Worm (Caenorhabditis elegans) whole organism, L1 larva: ENCODE results near the gene C42C1.8.

Source experiments
- F16B12.6 ChIP-seq: fragments of 150-350 bp; optimal IDR thresholded peaks from 2 replicates; lab custom pipeline; 2014; ENCODE audit warnings: missing biosample characterization, missing genetic modification characterization
- aha-1 ChIP-seq: fragments of 150-350 bp; optimal IDR thresholded peaks from 2 replicates; lab custom pipeline; 2014; ENCODE audit warnings: missing biosample characterization, missing genetic modification characterization
- aly-2 ChIP-seq: fragments of 150-350 bp; optimal IDR thresholded peaks from 2 replicates; lab custom pipeline; 2014; ENCODE audit warnings: missing biosample characterization, missing genetic modification characterization
- blmp-1 ChIP-seq: fragments of 150-350 bp; optimal IDR thresholded peaks from 2 replicates; lab custom pipeline; 2014; ENCODE audit warnings: missing biosample characterization, missing genetic modification characterization
- ceh-63 ChIP-seq: fragments of 200-800 bp; sonication (Bioruptor generic); optimal IDR thresholded peaks from 2 replicates; lab custom pipeline; 2018; ENCODE audit warnings: mild to moderate bottlenecking, missing genetic modification characterization, missing compliant biosample characterization
- ceh-8 ChIP-seq: fragments of 200-800 bp; sonication (Bioruptor generic); optimal IDR thresholded peaks from 2 replicates; lab custom pipeline; 2018; ENCODE audit warnings: mild to moderate bottlenecking, missing genetic modification characterization, moderate library complexity, missing compliant biosample characterization
- ceh-88 ChIP-seq: fragments of 200-800 bp; sonication (Bioruptor generic); IDR thresholded peaks from 2 replicates; pipeline ENCODE4 v1.3.6; 2022; ENCODE audit warnings: missing genetic modification characterization, missing compliant biosample characterization
- ceh-90 ChIP-seq: sonication (generic microtip); optimal IDR thresholded peaks from 2 replicates; lab custom pipeline; 2016; ENCODE audit warnings: missing genetic modification characterization, missing compliant biosample characterization
- dpl-1 ChIP-seq, 3 experiments: fragments of 150-350 bp in 2 of 3; sonication (generic microtip) in 1 of 3; optimal IDR thresholded peaks; 2 replicates each; lab custom pipeline; 2014 to 2017; ENCODE audit warnings: missing biosample characterization in 3 of 3, missing genetic modification characterization in 3 of 3, missing genetic modification reagents in 3 of 3
- efl-1 ChIP-seq, 4 experiments: fragments of 150-350 bp; optimal IDR thresholded peaks in 3 of 4; peaks in 1 of 4; 1 replicate in 1 of 4; 2 replicates in 3 of 4; lab custom pipeline; 2014; ENCODE audit warnings: missing biosample characterization in 2 of 4, missing genetic modification characterization in 2 of 4, missing genetic modification reagents in 2 of 4
- egl-13 ChIP-seq: sonication (generic microtip); optimal IDR thresholded peaks from 2 replicates; lab custom pipeline; 2016; ENCODE audit warnings: missing genotype, missing genetic modification reagents, missing genetic modification characterization, missing compliant biosample characterization
- elt-2 ChIP-seq: sonication (generic microtip); optimal IDR thresholded peaks from 2 replicates; lab custom pipeline; 2016; ENCODE audit warnings: missing genetic modification characterization, mild to moderate bottlenecking, inconsistent platforms, missing compliant biosample characterization, missing genetic modification reagents
- fkh-10 ChIP-seq: sonication (generic microtip); optimal IDR thresholded peaks from 2 replicates; lab custom pipeline; 2017; ENCODE audit warnings: missing biosample characterization, missing genetic modification reagents, missing genetic modification characterization
- fkh-4 ChIP-seq: sonication (generic microtip); optimal IDR thresholded peaks from 2 replicates; lab custom pipeline; 2016; ENCODE audit warnings: missing compliant biosample characterization, missing genetic modification characterization, borderline replicate concordance
- fkh-8 ChIP-seq: sonication (generic microtip); optimal IDR thresholded peaks from 2 replicates; lab custom pipeline; 2016; ENCODE audit warnings: mild to moderate bottlenecking, missing genetic modification characterization, missing compliant biosample characterization
- grh-1 ChIP-seq: fragments of 200-800 bp; sonication (Bioruptor generic); IDR thresholded peaks from 2 replicates; pipeline ENCODE4 v1.3.6; 2022; ENCODE audit warnings: missing genetic modification reagents, missing genetic modification characterization, missing compliant biosample characterization
- hlh-17 ChIP-seq: fragments of 200-800 bp; sonication (Bioruptor generic); optimal IDR thresholded peaks from 2 replicates; lab custom pipeline; 2018; ENCODE audit warnings: missing genetic modification characterization, mild to moderate bottlenecking, missing compliant biosample characterization, moderate library complexity, borderline replicate concordance
- hpl-2 ChIP-seq: fragments of 150-350 bp; optimal IDR thresholded peaks from 2 replicates; lab custom pipeline; 2014; ENCODE audit warnings: missing biosample characterization, missing genetic modification reagents, missing genetic modification characterization
- isw-1 ChIP-seq: fragments of 200-800 bp; sonication (Bioruptor generic); IDR thresholded peaks from 2 replicates; pipeline ENCODE4 v1.3.6; 2022; ENCODE audit warnings: missing genetic modification characterization, missing compliant biosample characterization
- jun-1 ChIP-seq: fragments of 150-350 bp; optimal IDR thresholded peaks from 2 replicates; lab custom pipeline; 2014; ENCODE audit warnings: missing biosample characterization, missing genetic modification reagents, missing genetic modification characterization
- lin-15B ChIP-seq: fragments of 150-350 bp; sonication (generic microtip); optimal IDR thresholded peaks from 3 replicates; lab custom pipeline; 2014; ENCODE audit warnings: missing biosample characterization, missing genetic modification characterization
- lin-35 ChIP-seq, 2 experiments: fragments of 150-350 bp; optimal IDR thresholded peaks; 2 replicates each; lab custom pipeline; 2014; ENCODE audit warnings: missing biosample characterization in 2 of 2, missing genetic modification characterization in 2 of 2, missing genetic modification reagents in 2 of 2
- lir-3 ChIP-seq: sonication (generic microtip); optimal IDR thresholded peaks from 2 replicates; lab custom pipeline; 2016; ENCODE audit warnings: mild to moderate bottlenecking, missing genetic modification characterization, moderate library complexity, missing compliant biosample characterization; ENCODE audit not compliant: poor library complexity
- lsy-2 ChIP-seq, 2 experiments: fragments of 150-350 bp; optimal IDR thresholded peaks; 2 replicates each; lab custom pipeline; 2014; ENCODE audit warnings: missing biosample characterization in 2 of 2, missing genetic modification characterization in 2 of 2
- mab-9 ChIP-seq: fragments of 200-800 bp; sonication (Bioruptor generic); IDR thresholded peaks from 2 replicates; pipeline ENCODE4 v1.3.6; 2022; ENCODE audit warnings: missing genetic modification reagents, missing genetic modification characterization, missing compliant biosample characterization
- nhr-11 ChIP-seq: fragments of 150-350 bp; optimal IDR thresholded peaks from 2 replicates; lab custom pipeline; 2014; ENCODE audit warnings: missing biosample characterization, missing genetic modification characterization
- nhr-20 ChIP-seq: sonication (generic microtip); optimal IDR thresholded peaks from 2 replicates; lab custom pipeline; 2016; ENCODE audit warnings: mild to moderate bottlenecking, missing genetic modification characterization, missing compliant biosample characterization
- nhr-28 ChIP-seq: fragments of 150-350 bp; optimal IDR thresholded peaks from 2 replicates; lab custom pipeline; 2014; ENCODE audit warnings: missing biosample characterization, missing genetic modification characterization
- nhr-47 ChIP-seq: sonication (generic microtip); optimal IDR thresholded peaks from 2 replicates; lab custom pipeline; 2016; ENCODE audit warnings: mild to moderate bottlenecking, missing genetic modification characterization, moderate library complexity, missing compliant biosample characterization
- nhr-71 ChIP-seq: sonication (generic microtip); optimal IDR thresholded peaks from 2 replicates; lab custom pipeline; 2016; ENCODE audit warnings: mild to moderate bottlenecking, missing genetic modification characterization, moderate library complexity, missing compliant biosample characterization
- nhr-76 ChIP-seq: sonication (generic microtip); optimal IDR thresholded peaks from 2 replicates; lab custom pipeline; 2017; ENCODE audit warnings: missing biosample characterization, missing genetic modification characterization
- nhr-85 ChIP-seq: sonication (generic microtip); peaks from one replicate; lab custom pipeline; 2016; ENCODE audit warnings: missing genetic modification characterization, inconsistent platforms, missing compliant biosample characterization
- pag-3 ChIP-seq: sonication (generic microtip); optimal IDR thresholded peaks from 2 replicates; lab custom pipeline; 2017; ENCODE audit warnings: missing genetic modification characterization, mild to moderate bottlenecking, missing compliant biosample characterization, antibody characterized with exemption, borderline replicate concordance; ENCODE audit not compliant: insufficient read depth
- rnt-1 ChIP-seq: sonication (generic microtip); optimal IDR thresholded peaks from 2 replicates; lab custom pipeline; 2016; ENCODE audit warnings: mild to moderate bottlenecking, missing genetic modification characterization, moderate library complexity, missing compliant biosample characterization
- snpc-4 ChIP-seq: fragments of 150-350 bp; optimal IDR thresholded peaks from 2 replicates; lab custom pipeline; 2014; ENCODE audit warnings: missing biosample characterization, missing genetic modification characterization
- snu-23 ChIP-seq: sonication (generic microtip); optimal IDR thresholded peaks from 2 replicates; lab custom pipeline; 2016; ENCODE audit warnings: missing genetic modification characterization, missing compliant biosample characterization
- sox-4 ChIP-seq: sonication (generic microtip); optimal IDR thresholded peaks from 2 replicates; lab custom pipeline; 2016; ENCODE audit warnings: missing genetic modification characterization, missing compliant biosample characterization
- sptf-1 ChIP-seq: fragments of 150-350 bp; optimal IDR thresholded peaks from 2 replicates; lab custom pipeline; 2014; ENCODE audit warnings: missing biosample characterization, missing genetic modification characterization
- tbx-2 ChIP-seq: sonication (generic microtip); optimal IDR thresholded peaks from 2 replicates; lab custom pipeline; 2016; ENCODE audit warnings: missing genetic modification characterization, missing compliant biosample characterization
- unc-30 ChIP-seq: sonication (generic microtip); optimal IDR thresholded peaks from 2 replicates; lab custom pipeline; 2017; ENCODE audit warnings: missing biosample characterization, missing genetic modification characterization
- unc-62 ChIP-seq: fragments of 150-350 bp; optimal IDR thresholded peaks from 2 replicates; lab custom pipeline; 2014; ENCODE audit warnings: missing biosample characterization, missing genetic modification reagents, missing genetic modification characterization
- unc-86 ChIP-seq: sonication (generic microtip); optimal IDR thresholded peaks from 2 replicates; lab custom pipeline; 2016; ENCODE audit warnings: missing genetic modification characterization, missing compliant biosample characterization
- unc-98 ChIP-seq: fragments of 200-800 bp; sonication (Bioruptor generic); IDR thresholded peaks from 2 replicates; pipeline ENCODE4 v1.3.6; 2022; ENCODE audit warnings: missing genetic modification characterization, missing compliant biosample characterization
- xbp-1 ChIP-seq: sonication (generic microtip); optimal IDR thresholded peaks from 2 replicates; lab custom pipeline; 2016; ENCODE audit warnings: missing genetic modification characterization, missing compliant biosample characterization
- ztf-11 ChIP-seq, 2 experiments: sonication (generic microtip); optimal IDR thresholded peaks; 2 replicates each; lab custom pipeline; 2016 to 2017; ENCODE audit warnings: missing genetic modification characterization in 2 of 2, missing biosample characterization in 1 of 2, missing compliant biosample characterization in 1 of 2

The C42C1.8 gene

DNA sequence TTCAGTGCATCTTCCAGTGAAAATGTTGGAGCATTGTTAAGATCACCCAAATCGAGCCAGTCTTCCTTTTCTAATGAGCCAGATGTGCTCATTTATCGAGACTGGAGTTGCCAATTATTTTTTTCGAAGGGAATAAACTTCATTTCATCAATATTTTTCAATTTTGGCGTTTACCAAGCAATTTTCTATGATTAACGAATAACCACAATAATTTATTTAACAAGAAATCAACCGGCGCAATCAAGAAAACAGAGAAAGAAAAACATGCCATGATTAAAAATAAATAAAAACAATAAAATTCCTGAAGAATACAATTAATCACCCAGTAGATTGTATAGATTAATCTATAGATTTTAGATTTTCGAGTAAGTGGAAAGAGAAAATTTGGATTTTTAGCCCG is 15.0 kb upstream of the C42C1.8 start, which contains the start of gene vps-8:
Gene vps-8 (minus strand): TSS at position 101 of the 400 bp plus-strand sequence.
- no peak for TF ChIP-seq unc-62 (GFP tag; lab: Kevin White, UChicago)
- TF ChIP-seq fkh-8 (tag; lab: Kevin White, UChicago), result no peak
- no peak for TF ChIP-seq pag-3 (tag; lab: Kevin White, UChicago)
- TF ChIP-seq blmp-1 (tag; lab: Kevin White, UChicago), result no peak
- TF ChIP-seq, all 84 proteins: peak for 0

DNA sequence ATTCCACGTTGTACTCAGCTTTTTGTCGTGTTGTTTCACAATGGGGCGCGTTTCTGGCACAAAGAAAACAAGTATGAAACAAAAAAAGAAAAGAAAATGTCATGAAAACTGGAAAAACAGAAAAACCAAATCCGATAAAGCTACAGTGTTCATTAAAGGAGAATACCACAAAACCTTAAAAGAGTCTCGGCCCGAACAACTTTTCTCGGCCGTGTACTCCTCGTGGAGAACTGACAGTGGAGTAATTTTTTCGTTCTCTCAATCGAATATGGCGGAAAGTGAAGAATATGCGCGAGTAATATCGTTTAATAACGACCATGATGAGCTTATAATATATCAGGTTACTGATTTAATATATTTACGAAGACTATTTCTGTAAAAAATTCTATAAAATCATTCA is 12.3 kb upstream of the C42C1.8 start, which contains the start of the genes tag-335 and vkmt-1:
Gene tag-335 (minus strand): TSS at position 88 of the 400 bp plus-strand sequence.
Gene vkmt-1 (plus strand): TSS at position 219 of the 400 bp plus-strand sequence.
- TF ChIP-seq F16B12.6 (tag; lab: Kevin White, UChicago), result peak; percentile 32
- peak; percentile 34 for TF ChIP-seq snu-23
- TF ChIP-seq jun-1 (tag; lab: Kevin White, UChicago), result no peak
- no peak for TF ChIP-seq nhr-76 (tag; lab: Kevin White, UChicago)
- TF ChIP-seq nhr-11 (tag; lab: Kevin White, UChicago), result no peak
- TF ChIP-seq tbx-2 (tag; lab: Kevin White, UChicago), result peak; percentile 16
- no peak for TF ChIP-seq aha-1
- TF ChIP-seq lin-35 (GFP tag; optimal IDR thresholded peaks at IDR 0.05; lab: Kevin White, UChicago), result peak; percentile 4 to 37
- no peak for TF ChIP-seq nhr-85 (tag; lab: Kevin White, UChicago)
- peak in 2 of 3 experiments; percentile 1 to 36 for TF ChIP-seq dpl-1 (GFP tag; optimal IDR thresholded peaks at IDR 0.05; lab: Kevin White, UChicago)
- peak; percentile 19 for TF ChIP-seq blmp-1 (tag; lab: Kevin White, UChicago)
- TF ChIP-seq nhr-71, result peak; percentile 28
- TF ChIP-seq ceh-88 (GFP tag; lab: Robert Waterston, UW), result no peak
- peak; percentile 16 for TF ChIP-seq nhr-47
- no peak for TF ChIP-seq elt-2
- TF ChIP-seq ceh-90 (tag; lab: Kevin White, UChicago), result peak; percentile 52
- no peak for TF ChIP-seq unc-98 (GFP tag; lab: Robert Waterston, UW)
- peak; percentile 70 for TF ChIP-seq rnt-1 (tag; lab: Kevin White, UChicago)
- peak; percentile 7 for TF ChIP-seq lir-3 (tag; lab: Kevin White, UChicago)
- no peak for TF ChIP-seq fkh-4 (tag; lab: Kevin White, UChicago)
- peak in 1 of 2 experiments; percentile 50 for TF ChIP-seq lsy-2 (tag; optimal IDR thresholded peaks at IDR 0.05; lab: Kevin White, UChicago)
- peak; percentile 29 for TF ChIP-seq xbp-1 (tag; lab: Kevin White, UChicago)
- TF ChIP-seq hpl-2, result no peak
- peak; percentile 11 to 25 for TF ChIP-seq efl-1 (optimal IDR thresholded peaks at IDR 0.05; lab: Kevin White, UChicago)
- peak; percentile 11 to 17 for TF ChIP-seq efl-1 (GFP tag; optimal IDR thresholded peaks at IDR 0.05 in 1 of 2; lab: Kevin White, UChicago)
- TF ChIP-seq nhr-20 (tag; lab: Kevin White, UChicago), result peak; percentile 16
- no peak for TF ChIP-seq ztf-11 (tag; optimal IDR thresholded peaks at IDR 0.05; lab: Kevin White, UChicago)
- no peak for TF ChIP-seq nhr-28
- TF ChIP-seq, all 84 proteins: peak for 15

DNA sequence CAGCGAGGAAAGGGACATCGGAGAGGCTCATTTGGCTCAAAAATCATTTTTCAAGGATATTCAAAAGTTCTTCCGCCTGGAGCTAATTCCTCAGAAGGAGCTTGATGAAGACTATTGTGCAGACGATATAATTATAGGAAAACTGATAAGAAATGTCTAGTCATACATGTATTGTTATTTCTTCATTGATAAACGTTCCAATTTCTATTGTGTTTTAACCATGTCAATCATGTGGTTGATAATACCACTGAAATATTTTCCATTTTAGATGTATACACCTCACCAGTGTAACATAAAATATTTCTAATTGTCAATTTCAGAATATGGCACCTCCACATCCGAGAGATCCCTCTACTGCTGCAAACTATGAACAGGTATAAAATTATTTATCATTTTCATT is 11.5 kb upstream of the C42C1.8 start, which contains the start of gene ltah-1.1:
Gene ltah-1.1 (plus strand): TSS at position 283 of the 400 bp plus-strand sequence.
- TF ChIP-seq lin-15B (tag; lab: Kevin White, UChicago) (no peak), aly-2 (tag; lab: Kevin White, UChicago) (no peak), lin-35 (GFP tag; optimal IDR thresholded peaks at IDR 0.05; lab: Kevin White, UChicago) (no peak), jun-1 (tag; lab: Kevin White, UChicago) (no peak), F16B12.6 (tag; lab: Kevin White, UChicago) (no peak), sox-4 (tag; lab: Kevin White, UChicago) (no peak), mab-9 (no peak), unc-86 (tag; lab: Kevin White, UChicago) (no peak), dpl-1 (GFP tag; optimal IDR thresholded peaks at IDR 0.05; lab: Kevin White, UChicago) (no peak), isw-1 (GFP tag; lab: Robert Waterston, UW) (no peak), egl-13 (tag; lab: Kevin White, UChicago) (no peak), grh-1 (GFP tag; lab: Robert Waterston, UW) (no peak), unc-62 (GFP tag; lab: Kevin White, UChicago) (no peak), sptf-1 (no peak), fkh-10 (GFP tag; lab: Kevin White, UChicago) (no peak), ceh-8 (GFP tag; lab: Kevin White, UChicago) (no peak), snpc-4 (tag; lab: Kevin White, UChicago) (no peak), hlh-17 (GFP tag; lab: Kevin White, UChicago) (no peak), unc-30 (tag; lab: Kevin White, UChicago) (no peak), ceh-63 (GFP tag; lab: Kevin White, UChicago) (no peak)
